Worm (Caenorhabditis elegans) whole organism, L4/young adult: ENCODE results near the gene cest-25.

Source experiments
- W03F9.2 ChIP-seq: fragments of 150-350 bp; optimal IDR thresholded peaks from 2 replicates; lab custom pipeline; 2014; ENCODE audit warnings: missing biosample characterization, missing genetic modification characterization
- dao-5 ChIP-seq: sonication (generic microtip); optimal IDR thresholded peaks from 2 replicates; lab custom pipeline; 2016; ENCODE audit warnings: missing genotype, missing genetic modification characterization, moderate library complexity, missing compliant biosample characterization
- him-1 ChIP-seq: sonication (generic microtip); optimal IDR thresholded peaks from 2 replicates; lab custom pipeline; 2016; ENCODE audit warnings: missing genotype, missing genetic modification reagents, missing genetic modification characterization, missing compliant biosample characterization

ce11 chrIII:2724992-2725220, 14.4 kb downstream of the cest-25 start, which contains the start of gene Y71H2AM.11:
- no peak for TF ChIP-seq W03F9.2 (tag; lab: Kevin White, UChicago)
- TF ChIP-seq dao-5 (tag; lab: Kevin White, UChicago), result no peak
- no peak for TF ChIP-seq him-1
